Worm (Caenorhabditis elegans) whole organism, L4/young adult: ENCODE results near the gene C16D9.1.

Experiments used
- W03F9.2 ChIP-seq: fragments of 150-350 bp; optimal IDR thresholded peaks from 2 replicates; lab custom pipeline; 2014; ENCODE audit warnings: missing biosample characterization, missing genetic modification characterization
- him-1 ChIP-seq: sonication (generic microtip); optimal IDR thresholded peaks from 2 replicates; lab custom pipeline; 2016; ENCODE audit warnings: missing genotype, missing genetic modification reagents, missing genetic modification characterization, missing compliant biosample characterization

ce11 chrV:8305940-8306339 lies 46.8 kb downstream of the C16D9.1 start:
- TF ChIP-seq him-1 (tag; lab: Kevin White, UChicago) (no peak), W03F9.2 (tag; lab: Kevin White, UChicago) (no peak)
